Worm (Caenorhabditis elegans) whole organism, L1 larva: Measurements from ENCODE around the gene srh-128.

Experiments used
- efl-1 ChIP-seq, 4 experiments: fragments of 150-350 bp; optimal IDR thresholded peaks in 3 of 4; peaks in 1 of 4; 1 replicate in 1 of 4; 2 replicates in 3 of 4; lab custom pipeline; 2014; ENCODE audit warnings: missing biosample characterization in 2 of 4, missing genetic modification characterization in 2 of 4, missing genetic modification reagents in 2 of 4
- nhr-12 ChIP-seq: sonication (generic microtip); optimal IDR thresholded peaks from 2 replicates; lab custom pipeline; 2017; ENCODE audit warnings: missing biosample characterization, missing genetic modification characterization
- nhr-237 ChIP-seq: fragments of 150-350 bp; optimal IDR thresholded peaks from 2 replicates; lab custom pipeline; 2014; ENCODE audit warnings: missing biosample characterization, missing genetic modification characterization
- pqm-1 ChIP-seq: sonication (generic microtip); optimal IDR thresholded peaks from 3 replicates; lab custom pipeline; 2017; ENCODE audit warnings: missing biosample characterization, missing genetic modification characterization
- unc-62 ChIP-seq: fragments of 150-350 bp; optimal IDR thresholded peaks from 2 replicates; lab custom pipeline; 2014; ENCODE audit warnings: missing biosample characterization, missing genetic modification reagents, missing genetic modification characterization

DNA sequence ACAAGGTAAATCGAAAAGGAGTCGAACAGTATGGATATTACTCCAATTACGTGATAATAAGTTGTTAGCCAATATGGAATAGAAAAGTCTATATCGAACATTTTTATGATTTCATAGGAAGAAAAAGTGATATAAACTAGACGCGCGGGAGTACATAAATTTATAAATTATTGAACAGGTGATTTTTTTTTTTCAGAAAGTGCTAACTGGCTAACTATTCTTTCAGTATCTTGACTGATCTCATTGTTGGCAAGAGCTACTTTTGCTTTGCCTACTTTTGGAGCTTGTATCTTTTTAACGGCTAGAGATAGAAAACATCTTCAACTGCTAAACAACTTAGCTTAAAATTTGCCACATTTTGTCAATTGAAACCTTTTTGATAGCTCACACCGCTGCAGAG is 2.3 kb downstream of the srh-128 start, which contains the start of gene sri-60:
- TF ChIP-seq unc-62 (GFP tag; lab: Kevin White, UChicago) = no peak
- no peak for TF ChIP-seq nhr-12
- TF ChIP-seq efl-1 (optimal IDR thresholded peaks at IDR 0.05; lab: Kevin White, UChicago) = no peak
- no peak for TF ChIP-seq efl-1 (GFP tag; optimal IDR thresholded peaks at IDR 0.05 in 1 of 2; lab: Kevin White, UChicago)
- no peak for TF ChIP-seq pqm-1 (tag; lab: Kevin White, UChicago)
- no peak for TF ChIP-seq nhr-237
